Worm (Caenorhabditis elegans): ENCODE measurements around the gene F56C3.9.

F56C3.9 gene

DNA sequence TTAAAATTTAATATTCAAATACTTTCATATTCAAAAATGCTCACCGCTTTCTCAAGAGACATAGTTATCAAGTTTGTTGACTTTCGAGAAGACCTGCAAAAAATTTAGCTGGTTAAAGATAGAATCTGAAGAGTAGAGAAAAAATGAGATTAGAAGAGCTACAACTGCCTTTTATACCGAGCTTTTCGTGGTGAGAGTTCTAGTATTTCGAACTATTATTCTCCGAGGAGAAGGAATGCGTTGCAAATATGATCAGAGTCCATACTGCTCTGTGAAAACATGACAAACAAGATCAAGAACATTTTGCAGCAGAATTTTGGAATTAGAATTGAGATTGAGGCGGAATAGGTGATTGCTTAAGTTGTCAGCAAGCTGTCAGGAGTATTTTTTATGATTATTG lies 33.2 kb downstream of the F56C3.9 start, which contains the start of gene F56C3.4:
TSS of gene F56C3.4 (minus strand) at position 101 of the 400 bp plus-strand sequence.
- TF ChIP-seq alr-1 (tag; optimal IDR thresholded peaks at IDR 0.05): no peak
- no peak for TF ChIP-seq nhr-6 (tag; optimal IDR thresholded peaks at IDR 0.05)
- TF ChIP-seq skn-1 (tag; optimal IDR thresholded peaks at IDR 0.05): no peak
- TF ChIP-seq nhr-77 (tag; optimal IDR thresholded peaks at IDR 0.05): no peak
- TF ChIP-seq zag-1 (tag; optimal IDR thresholded peaks at IDR 0.05): no peak
- TF ChIP-seq sem-4 (tag; optimal IDR thresholded peaks at IDR 0.05): no peak
- TF ChIP-seq egl-27 (tag; optimal IDR thresholded peaks at IDR 0.05): no peak
- TF ChIP-seq nhr-129 (tag; optimal IDR thresholded peaks at IDR 0.05): no peak
- no peak for TF ChIP-seq F13H6.1 (tag; optimal IDR thresholded peaks at IDR 0.05)
- no peak for TF ChIP-seq aly-2 (tag; optimal IDR thresholded peaks at IDR 0.05)
- no peak for TF ChIP-seq nhr-12 (tag; optimal IDR thresholded peaks at IDR 0.05)
- no peak for TF ChIP-seq nhr-10 (tag; optimal IDR thresholded peaks at IDR 0.05)

DNA sequence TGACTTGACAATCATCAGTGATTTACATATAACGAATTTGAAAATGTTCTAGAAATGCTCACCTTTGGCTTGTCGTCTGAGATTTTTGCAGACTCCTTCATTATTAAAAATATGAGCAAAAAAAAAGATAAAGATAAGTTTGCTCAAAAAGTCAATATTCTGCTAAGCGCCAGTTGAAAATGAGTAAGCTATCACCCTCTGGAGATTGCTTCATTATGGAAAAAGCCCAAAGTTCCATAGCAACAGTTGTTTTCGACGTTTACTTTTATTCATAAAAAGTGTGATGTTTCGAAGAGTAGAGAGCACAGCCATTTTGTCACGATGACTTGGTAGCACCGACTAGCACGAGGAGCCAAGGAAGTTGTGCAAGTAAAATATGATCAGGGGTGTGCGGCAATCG lies 35.5 kb downstream of the F56C3.9 start, which contains the start of gene F56C3.3:
TSS of gene F56C3.3 (minus strand) at position 101 of the 400 bp plus-strand sequence.
- TF ChIP-seq zag-1 (tag; optimal IDR thresholded peaks at IDR 0.05): no peak
- TF ChIP-seq aly-2 (tag; optimal IDR thresholded peaks at IDR 0.05): no peak
- no peak for TF ChIP-seq fos-1 (tag; optimal IDR thresholded peaks at IDR 0.05)
- TF ChIP-seq ama-1 (optimal IDR thresholded peaks at IDR 0.05): no peak
- TF ChIP-seq C34F6.9 (tag; optimal IDR thresholded peaks at IDR 0.05): no peak
- TF ChIP-seq nhr-237 (tag; optimal IDR thresholded peaks at IDR 0.05): no peak
- TF ChIP-seq ceh-16 (tag; optimal IDR thresholded peaks at IDR 0.05): no peak
- TF ChIP-seq alr-1 (tag; optimal IDR thresholded peaks at IDR 0.05): no peak
- no peak for TF ChIP-seq gmeb-1 (tag; optimal IDR thresholded peaks at IDR 0.05)
- TF ChIP-seq sma-9 (GFP tag; optimal IDR thresholded peaks at IDR 0.05): no peak
- TF ChIP-seq sma-9 (tag; optimal IDR thresholded peaks at IDR 0.05): no peak
- TF ChIP-seq nhr-25 (tag; optimal IDR thresholded peaks at IDR 0.05): no peak
- no peak for TF ChIP-seq skn-1 (tag; optimal IDR thresholded peaks at IDR 0.05)
- no peak for TF ChIP-seq ceh-82 (tag; optimal IDR thresholded peaks at IDR 0.05)
- no peak for TF ChIP-seq nhr-23 (tag; optimal IDR thresholded peaks at IDR 0.05)
- TF ChIP-seq ztf-1 (GFP tag; conservative IDR thresholded peaks at IDR 0.05): no peak
- TF ChIP-seq mdl-1 (tag; optimal IDR thresholded peaks at IDR 0.05): no peak
- no peak for TF ChIP-seq snpc-4 (tag; optimal IDR thresholded peaks at IDR 0.05)
- no peak for TF ChIP-seq unc-39 (tag; optimal IDR thresholded peaks at IDR 0.05)
- TF ChIP-seq sma-3 (GFP tag; optimal IDR thresholded peaks at IDR 0.05): no peak

DNA sequence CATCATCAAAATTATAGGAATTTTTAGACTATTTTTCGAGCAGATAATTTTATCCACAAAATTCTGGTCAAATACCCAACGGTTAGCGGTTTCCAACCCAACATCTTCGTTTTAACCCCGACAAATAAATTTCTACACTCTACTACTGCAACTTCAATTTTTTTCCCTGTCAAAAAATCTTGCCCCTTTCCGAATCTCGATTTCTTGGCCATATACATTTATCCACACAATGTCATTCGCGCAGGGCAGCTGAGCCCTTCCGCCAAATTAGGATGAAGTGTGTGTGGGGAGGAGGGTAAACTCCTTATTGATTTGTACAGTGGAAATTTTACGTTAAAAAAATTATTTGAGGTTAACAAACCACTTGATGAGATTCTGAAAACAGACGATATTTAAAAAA lies 49.0 kb downstream of the F56C3.9 start:
- TF ChIP-seq sem-4 (tag; optimal IDR thresholded peaks at IDR 0.05) (peak; percentile 96), sma-3 (GFP tag; optimal IDR thresholded peaks at IDR 0.05) (peak; percentile 98), crh-2 (tag; optimal IDR thresholded peaks at IDR 0.05) (peak; percentile 98), mab-5 (tag; optimal IDR thresholded peaks at IDR 0.05) (peak; percentile 96), R02D3.7 (tag; optimal IDR thresholded peaks at IDR 0.05) (peak; percentile 67), egl-27 (tag; optimal IDR thresholded peaks at IDR 0.05) (peak; percentile 97), F13H6.1 (tag; optimal IDR thresholded peaks at IDR 0.05) (peak; percentile 94), elt-1 (tag; optimal IDR thresholded peaks at IDR 0.05) (no peak), lin-11 (tag; optimal IDR thresholded peaks at IDR 0.05) (peak; percentile 93), nhr-11 (tag; optimal IDR thresholded peaks at IDR 0.05) (peak; percentile 64), alr-1 (tag; optimal IDR thresholded peaks at IDR 0.05) (no peak), ztf-1 (GFP tag; conservative IDR thresholded peaks at IDR 0.05) (no peak), nhr-10 (tag; optimal IDR thresholded peaks at IDR 0.05) (peak; percentile 94), ztf-4 (tag; optimal IDR thresholded peaks at IDR 0.05) (peak; percentile 90), ceh-82 (tag; optimal IDR thresholded peaks at IDR 0.05) (peak; percentile 98), mdl-1 (tag; optimal IDR thresholded peaks at IDR 0.05) (peak; percentile 70 to 92), blmp-1 (tag; optimal IDR thresholded peaks at IDR 0.05; ENCODE audit: insufficient read depth) (peak; percentile 73), nhr-237 (tag; optimal IDR thresholded peaks at IDR 0.05) (peak; percentile 93), unc-39 (tag; optimal IDR thresholded peaks at IDR 0.05) (peak; percentile 72), elt-3 (tag; optimal IDR thresholded peaks at IDR 0.05) (no peak), lin-39 (tag; optimal IDR thresholded peaks at IDR 0.05) (peak; percentile 55), skn-1 (tag; optimal IDR thresholded peaks at IDR 0.05) (peak; percentile 82), nhr-77 (tag; optimal IDR thresholded peaks at IDR 0.05) (peak; percentile 96), ztf-11 (tag; optimal IDR thresholded peaks at IDR 0.05) (peak; percentile 79), nhr-21 (tag; optimal IDR thresholded peaks at IDR 0.05) (peak; percentile 98), ama-1 (optimal IDR thresholded peaks at IDR 0.05) (no peak), nhr-12 (tag; optimal IDR thresholded peaks at IDR 0.05) (peak; percentile 55), nhr-129 (tag; optimal IDR thresholded peaks at IDR 0.05) (peak; percentile 99), fos-1 (tag; optimal IDR thresholded peaks at IDR 0.05) (peak; percentile 98), peb-1 (tag; optimal IDR thresholded peaks at IDR 0.05) (no peak), nhr-25 (tag; optimal IDR thresholded peaks at IDR 0.05) (peak; percentile 95), C34F6.9 (tag; optimal IDR thresholded peaks at IDR 0.05) (peak; percentile 94), unc-62 (GFP tag; optimal IDR thresholded peaks at IDR 0.05) (peak; percentile 72), sma-9 (GFP tag; optimal IDR thresholded peaks at IDR 0.05) (peak; percentile 96), sma-9 (tag; optimal IDR thresholded peaks at IDR 0.05) (no peak), zag-1 (tag; optimal IDR thresholded peaks at IDR 0.05) (peak; percentile 98), lin-13 (GFP tag; optimal IDR thresholded peaks at IDR 0.05) (peak; percentile 97), mbf-1 (tag; optimal IDR thresholded peaks at IDR 0.05) (peak; percentile 65), dmd-4 (tag; optimal IDR thresholded peaks at IDR 0.05) (peak; percentile 72), unc-55 (GFP tag; optimal IDR thresholded peaks at IDR 0.05) (peak; percentile 99), nhr-6 (tag; optimal IDR thresholded peaks at IDR 0.05) (peak; percentile 97), snpc-4 (tag; optimal IDR thresholded peaks at IDR 0.05) (peak; percentile 89), gmeb-1 (tag; optimal IDR thresholded peaks at IDR 0.05) (peak; percentile 92)
